Worm (Caenorhabditis elegans): ENCODE results near the gene lelo-4.
A peak's percentile ranks its signal among the peaks of the same experiment; 100 is the strongest.

The lelo-4 gene

DNA sequence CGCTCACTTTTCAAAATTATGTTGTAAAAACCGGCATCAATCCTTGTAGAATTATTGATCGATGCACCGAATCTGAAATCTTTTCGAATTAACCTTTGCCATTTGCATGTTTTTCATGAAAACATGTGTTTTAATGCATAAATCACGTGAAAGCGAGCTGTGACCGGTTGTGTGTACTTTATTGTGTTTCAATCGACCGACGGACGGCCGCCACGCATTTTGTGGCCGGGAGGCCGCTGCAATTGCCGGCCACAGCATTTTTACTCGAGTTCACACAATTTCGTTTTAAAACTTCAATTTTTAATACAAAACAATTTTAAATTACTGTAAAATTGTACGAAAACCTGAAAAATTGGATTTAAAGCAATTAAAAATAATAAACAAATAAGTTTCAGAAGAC lies 25.8 kb upstream of the lelo-4 start, which contains the start of gene C25H3.11:
TSS of gene C25H3.11 (minus strand) at position 82 of the 400 bp plus-strand sequence.
- no peak for TF ChIP-seq nhr-48 (tag; optimal IDR thresholded peaks at IDR 0.05)
- 0 out of 2 replicates have a peak, but pooled peaks have one; percentile 24 for TF ChIP-seq arid-1 (GFP tag; conservative IDR thresholded peaks at IDR 0.05)
- TF ChIP-seq set-16 (GFP tag; IDR thresholded peaks at IDR 0.05), result no peak
- TF ChIP-seq daf-16 (GFP tag; optimal IDR thresholded peaks at IDR 0.05), result no peak
- TF ChIP-seq daf-16 (tag; optimal IDR thresholded peaks at IDR 0.05), result peak; percentile 66
- peak; percentile 64 for TF ChIP-seq mes-2 (tag; optimal IDR thresholded peaks at IDR 0.05; ENCODE audit: poor library complexity, severe bottlenecking)
- peak; percentile 53 for TF ChIP-seq ama-1 (optimal IDR thresholded peaks at IDR 0.05)
- TF ChIP-seq F44E2.7 (GFP tag; IDR thresholded peaks at IDR 0.05), result 0 out of 2 replicates have a peak, but pooled peaks have one; percentile 45
- peak; percentile 49; the same call in 1 of the 2 replicates for TF ChIP-seq dmd-6 (GFP tag; IDR thresholded peaks at IDR 0.05)
- TF ChIP-seq Y5F2A.4 (GFP tag; optimal IDR thresholded peaks at IDR 0.05), result no peak
- no peak for TF ChIP-seq Y48G9A.11 (GFP tag; IDR thresholded peaks at IDR 0.05)
- no peak for TF ChIP-seq unc-130 (GFP tag; optimal IDR thresholded peaks at IDR 0.05)
- TF ChIP-seq duxl-1 (tag; optimal IDR thresholded peaks at IDR 0.05; ENCODE audit: poor library complexity), result no peak
- TF ChIP-seq nhr-237 (tag; optimal IDR thresholded peaks at IDR 0.05), result no peak
- peak in 1 of 2 experiments; percentile 76 for TF ChIP-seq unc-62 (GFP tag; optimal IDR thresholded peaks at IDR 0.05 in 1 of 2)
- TF ChIP-seq unc-62 (tag; optimal IDR thresholded peaks at IDR 0.05), result no peak
- no peak for TF ChIP-seq dmd-8 (GFP tag; IDR thresholded peaks at IDR 0.05)
- TF ChIP-seq zip-2 (tag; optimal IDR thresholded peaks at IDR 0.05), result no peak
- peak; percentile 49 for TF ChIP-seq dve-1 (tag; optimal IDR thresholded peaks at IDR 0.05; ENCODE audit: insufficient read depth)
- TF ChIP-seq mxl-3 (GFP tag; optimal IDR thresholded peaks at IDR 0.05), result peak; percentile 54
- TF ChIP-seq lin-39 (tag; optimal IDR thresholded peaks at IDR 0.05), result no peak
- TF ChIP-seq ceh-32 (tag; optimal IDR thresholded peaks at IDR 0.05; ENCODE audit: poor library complexity), result no peak
- TF ChIP-seq vab-7 (GFP tag; IDR thresholded peaks at IDR 0.05), result peak; percentile 20; the same call in 1 of the 2 replicates
- no peak for TF ChIP-seq snpc-4 (tag; optimal IDR thresholded peaks at IDR 0.05)
- 0 out of 2 replicates have a peak, but pooled peaks have one; percentile 15 for TF ChIP-seq T26A8.4 (GFP tag; IDR thresholded peaks at IDR 0.05)
- TF ChIP-seq nhr-25 (tag; optimal IDR thresholded peaks at IDR 0.05; ENCODE audit: borderline replicate concordance, insufficient read depth), result no peak
- no peak for TF ChIP-seq spr-3 (GFP tag; optimal IDR thresholded peaks at IDR 0.05)
- TF ChIP-seq nhr-10 (tag; optimal IDR thresholded peaks at IDR 0.05), result no peak
- peak; percentile 86 for TF ChIP-seq hlh-30 (tag; optimal IDR thresholded peaks at IDR 0.05; ENCODE audit: insufficient read depth)
- TF ChIP-seq aly-2 (tag; optimal IDR thresholded peaks at IDR 0.05), result no peak
- no peak for TF ChIP-seq lim-7 (GFP tag; IDR thresholded peaks at IDR 0.05)
- TF ChIP-seq mep-1 (tag; optimal IDR thresholded peaks at IDR 0.05), result peak; percentile 47
- no peak for TF ChIP-seq gei-8 (GFP tag; optimal IDR thresholded peaks at IDR 0.05)
- TF ChIP-seq egl-43 (GFP tag; IDR thresholded peaks at IDR 0.05), result 0 out of 2 replicates have a peak, but pooled peaks have one; percentile 55
- TF ChIP-seq nhr-111 (GFP tag; optimal IDR thresholded peaks at IDR 0.05), result no peak
- TF ChIP-seq hlh-11 (tag; optimal IDR thresholded peaks at IDR 0.05), result peak; percentile 78
- TF ChIP-seq tra-1 (GFP tag; IDR thresholded peaks at IDR 0.05), result no peak
- TF ChIP-seq daf-19 (GFP tag; conservative IDR thresholded peaks at IDR 0.05), result no peak
- TF ChIP-seq F49E8.2 (tag; optimal IDR thresholded peaks at IDR 0.05; ENCODE audit: borderline replicate concordance), result no peak
- peak; percentile 28 for TF ChIP-seq spr-1 (tag; optimal IDR thresholded peaks at IDR 0.05)
- TF ChIP-seq ztf-7 (tag; optimal IDR thresholded peaks at IDR 0.05), result no peak
- TF ChIP-seq hif-1 (tag; optimal IDR thresholded peaks at IDR 0.05), result peak in 1 of 2 experiments; percentile 52
- TF ChIP-seq nhr-77 (tag; optimal IDR thresholded peaks at IDR 0.05), result peak; percentile 37
- 0 out of 2 replicates have a peak, but pooled peaks have one; percentile 32 for TF ChIP-seq php-3 (GFP tag; IDR thresholded peaks at IDR 0.05)
- no peak for TF ChIP-seq pha-4 (GFP tag; IDR thresholded peaks at IDR 0.05)
- no peak for TF ChIP-seq pha-4 (tag; optimal IDR thresholded peaks at IDR 0.05)
- no peak for TF ChIP-seq lin-1 (GFP tag; IDR thresholded peaks at IDR 0.05)
- no peak for TF ChIP-seq T20F7.1 (GFP tag; optimal IDR thresholded peaks at IDR 0.05)
- TF ChIP-seq nhr-28 (tag; optimal IDR thresholded peaks at IDR 0.05), result peak; percentile 49
- TF ChIP-seq Y75B8A.6 (GFP tag; IDR thresholded peaks at IDR 0.05), result 0 out of 2 replicates have a peak, but pooled peaks have one; percentile 10
